Fruit fly (Drosophila melanogaster): Measurements from ENCODE around the gene rg.

Gene rg

dm6 chrX:5083647-5084096 lies 1.9 kb upstream of the rg start (continued):
- TF ChIP-seq Ets21C (GFP tag; optimal IDR thresholded peaks at IDR 0.05) (peak; percentile 94), Ets96B (tag; optimal IDR thresholded peaks at IDR 0.05) (peak; percentile 84), CG1621 (tag; optimal IDR thresholded peaks at IDR 0.05) (peak; percentile 92), CG6163 (GFP tag; IDR thresholded peaks at IDR 0.05) (peak; percentile 99), svp (GFP tag) (peak; percentile 99), CG8632 (GFP tag; optimal IDR thresholded peaks at IDR 0.05) (peak; percentile 84), CG10669 (GFP tag; optimal IDR thresholded peaks at IDR 0.05) (peak; percentile 88), CG11294 (GFP tag; IDR thresholded peaks at IDR 0.05) (peak; percentile 92), dsx (GFP tag; optimal IDR thresholded peaks at IDR 0.05; ENCODE audit: poor library complexity, severe bottlenecking) (peak; percentile 78), CG11762 (GFP tag; optimal IDR thresholded peaks at IDR 0.05; ENCODE audit: insufficient read depth) (peak; percentile 96), CG8119 (GFP tag; IDR thresholded peaks at IDR 0.05) (peak; percentile 96), CG10631 (GFP tag; optimal IDR thresholded peaks at IDR 0.05) (peak; percentile 94), Eip78C (GFP tag) (peak; percentile 99), CG32006 (GFP tag; optimal IDR thresholded peaks at IDR 0.05) (peak; percentile 96), CG3919 (GFP tag; optimal IDR thresholded peaks at IDR 0.05) (peak; percentile 96), CG16779 (tag; optimal IDR thresholded peaks at IDR 0.05) (peak; percentile 93), pdm3 (GFP tag; optimal IDR thresholded peaks at IDR 0.05) (peak; percentile 96), Blimp-1 (GFP tag; optimal IDR thresholded peaks at IDR 0.05) (peak; percentile 82), achi (GFP tag; optimal IDR thresholded peaks at IDR 0.05) (peak; percentile 92), net (GFP tag; optimal IDR thresholded peaks at IDR 0.05) (peak; percentile 94), CG9139 (GFP tag; optimal IDR thresholded peaks at IDR 0.05) (peak; percentile 71), Hr38 (GFP tag; optimal IDR thresholded peaks at IDR 0.05) (peak; percentile 64), CG6792 (GFP tag; optimal IDR thresholded peaks at IDR 0.05) (peak; percentile 95), spab (GFP tag; optimal IDR thresholded peaks at IDR 0.05) (peak; percentile 83), acj6 (GFP tag; optimal IDR thresholded peaks at IDR 0.05) (peak; percentile 93), Eip75B (GFP tag; optimal IDR thresholded peaks at IDR 0.05) (peak; percentile 97), Eip93F (GFP tag; optimal IDR thresholded peaks at IDR 0.05) (peak; percentile 90), Hr39 (GFP tag; optimal IDR thresholded peaks at IDR 0.05) (peak; percentile 97), topi (GFP tag; optimal IDR thresholded peaks at IDR 0.05) (peak; percentile 97), OdsH (GFP tag; optimal IDR thresholded peaks at IDR 0.05) (peak; percentile 94), CG6808 (GFP tag; optimal IDR thresholded peaks at IDR 0.05) (peak; percentile 86)

dm6 chrX:5084146-5085085 lies 1.1 kb upstream of the rg start, which contains the start of gene CG32767:
Gene CG32767, minus strand, starts transcription at chrX:5084768.
- no peak for TF ChIP-seq Sox102F (GFP tag; optimal IDR thresholded peaks at IDR 0.05)
- no peak for TF ChIP-seq CG3032 (tag; optimal IDR thresholded peaks at IDR 0.05)
- no peak for TF ChIP-seq CG34406 (GFP tag; optimal IDR thresholded peaks at IDR 0.05)
- no peak for TF ChIP-seq svp (GFP tag)
- TF ChIP-seq ss (GFP tag; optimal IDR thresholded peaks at IDR 0.05) = peak; percentile 28 to 37
- peak; percentile 22 for TF ChIP-seq Smox (GFP tag; optimal IDR thresholded peaks at IDR 0.05)
- TF ChIP-seq topi (GFP tag; optimal IDR thresholded peaks at IDR 0.05) = peak; percentile 6
- TF ChIP-seq CG31627 (GFP tag; optimal IDR thresholded peaks at IDR 0.05) = peak; percentile 12
- TF ChIP-seq Hr39 (GFP tag; optimal IDR thresholded peaks at IDR 0.05) = peak; percentile 26
- TF ChIP-seq CG7368 (GFP tag; optimal IDR thresholded peaks at IDR 0.05) = no peak
- no peak for TF ChIP-seq CG11762 (GFP tag; optimal IDR thresholded peaks at IDR 0.05; ENCODE audit: insufficient read depth)
- peak; percentile 47; the same call in 1 of the 2 replicates for TF ChIP-seq CG15336 (GFP tag; IDR thresholded peaks at IDR 0.05)
- peak; percentile 29 for TF ChIP-seq Ets96B (tag; optimal IDR thresholded peaks at IDR 0.05)
- TF ChIP-seq Eip78C (GFP tag) = peak; percentile 85
- TF ChIP-seq spab (GFP tag; optimal IDR thresholded peaks at IDR 0.05) = no peak
- TF ChIP-seq fkh (GFP tag; optimal IDR thresholded peaks at IDR 0.05) = no peak
- TF ChIP-seq CG10669 (GFP tag; optimal IDR thresholded peaks at IDR 0.05) = no peak
- TF ChIP-seq fd85E (GFP tag; optimal IDR thresholded peaks at IDR 0.05) = no peak
- TF ChIP-seq eg (GFP tag; IDR thresholded peaks at IDR 0.05) = peak; percentile 48; the same call in 1 of the 3 replicates
- peak; percentile 13 for TF ChIP-seq CG8632 (GFP tag; optimal IDR thresholded peaks at IDR 0.05)
- TF ChIP-seq Lpt (GFP tag; optimal IDR thresholded peaks at IDR 0.05) = no peak
- peak; percentile 28 for TF ChIP-seq pdm3 (GFP tag; optimal IDR thresholded peaks at IDR 0.05)
- TF ChIP-seq Ets21C (GFP tag; optimal IDR thresholded peaks at IDR 0.05) = peak; percentile 6
- TF ChIP-seq esn (GFP tag; optimal IDR thresholded peaks at IDR 0.05) = no peak
- TF ChIP-seq acj6 (GFP tag; optimal IDR thresholded peaks at IDR 0.05) = peak; percentile 20
